Fruit fly (Drosophila melanogaster): ENCODE results near the gene sim.

The sim gene

DNA sequence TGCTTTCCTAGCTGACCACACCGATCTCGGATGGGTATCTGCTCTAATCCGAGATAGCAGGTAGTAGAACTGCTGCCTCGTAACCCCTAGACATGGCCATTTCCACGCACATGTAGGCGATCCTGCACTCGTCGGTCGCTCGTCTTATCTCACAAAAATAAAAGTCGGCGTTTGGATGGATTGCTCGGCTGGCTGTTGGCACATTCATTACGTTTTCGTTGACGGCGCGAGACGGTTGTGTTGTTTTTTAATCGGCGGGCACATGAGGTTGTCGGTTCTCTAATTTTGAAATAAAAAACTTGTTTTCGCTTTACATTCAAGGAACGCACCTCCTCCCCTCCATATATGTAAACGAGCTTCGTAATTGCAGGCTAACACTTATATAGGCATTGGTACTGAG is 25.2 kb upstream of the sim start, which contains the start of gene ry (continued):
- TF ChIP-seq CG4282 (GFP tag; optimal IDR thresholded peaks at IDR 0.05), result no peak

DNA sequence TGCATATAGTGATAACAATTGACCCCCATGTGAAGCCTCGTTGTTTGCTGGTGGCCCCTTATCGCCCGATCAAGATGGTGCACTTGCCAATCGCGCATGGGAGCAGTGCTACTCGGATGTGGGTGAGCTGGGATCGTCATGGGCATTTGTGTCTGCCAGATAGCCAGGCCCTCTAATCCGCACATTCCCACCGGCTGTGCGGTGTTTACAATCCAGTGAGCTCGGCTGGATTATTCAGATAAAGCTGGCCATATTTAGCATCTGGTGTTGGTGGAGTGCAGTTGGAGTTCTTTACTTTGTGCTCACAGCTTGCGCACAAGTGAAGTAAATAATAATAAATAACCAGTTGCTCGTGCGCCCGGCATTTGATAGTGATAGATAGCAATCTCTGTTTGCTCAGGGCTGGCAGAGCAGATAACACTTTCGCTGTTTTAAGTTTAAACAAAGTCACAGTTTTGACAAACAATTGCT is 24.5 kb upstream of the sim start:
- TF ChIP-seq CG3281 (GFP tag; optimal IDR thresholded peaks at IDR 0.05), result peak; percentile 52
- no peak for TF ChIP-seq Hr39 (optimal IDR thresholded peaks at IDR 0.05)
- peak; percentile 52 for TF ChIP-seq CG1233 (GFP tag; optimal IDR thresholded peaks at IDR 0.05)
- TF ChIP-seq Ets97D (GFP tag; optimal IDR thresholded peaks at IDR 0.05), result peak; percentile 20
- no peak for TF ChIP-seq CG12769 (tag; optimal IDR thresholded peaks at IDR 0.05)
- no peak for TF ChIP-seq Eip74EF (GFP tag; optimal IDR thresholded peaks at IDR 0.05)
- TF ChIP-seq CG2129 (GFP tag; IDR thresholded peaks at IDR 0.05; ENCODE audit: partially characterized antibody), result no peak
- peak in 1 of 2 experiments; percentile 39 for TF ChIP-seq bsh (GFP tag; optimal IDR thresholded peaks at IDR 0.05)
- TF ChIP-seq Bgb (GFP tag; IDR thresholded peaks at IDR 0.05; ENCODE audit: partially characterized antibody), result no peak
- TF ChIP-seq so (GFP tag; IDR thresholded peaks at IDR 0.05), result peak; percentile 40; the same call in 1 of the 3 replicates
- TF ChIP-seq Sox100B (GFP tag; optimal IDR thresholded peaks at IDR 0.05), result no peak
- no peak for TF ChIP-seq CG11085 (GFP tag; IDR thresholded peaks at IDR 0.05)
- no peak for TF ChIP-seq jing (GFP tag; optimal IDR thresholded peaks at IDR 0.05)
- peak; percentile 79 for TF ChIP-seq ci (GFP tag; IDR thresholded peaks at IDR 0.05)
- no peak for TF ChIP-seq Antp (GFP tag; optimal IDR thresholded peaks at IDR 0.05)
- TF ChIP-seq BtbVII (GFP tag; optimal IDR thresholded peaks at IDR 0.05), result peak; percentile 36
- no peak; the same call in 2 of the 3 replicates for TF ChIP-seq row (GFP tag; IDR thresholded peaks at IDR 0.05)
- peak; percentile 56 for TF ChIP-seq Hmr (GFP tag; optimal IDR thresholded peaks at IDR 0.05)
- TF ChIP-seq eve (GFP tag; optimal IDR thresholded peaks at IDR 0.05), result no peak
- TF ChIP-seq HLHmδ (GFP tag; optimal IDR thresholded peaks at IDR 0.05), result peak; percentile 25
- TF ChIP-seq Poxn (GFP tag; IDR thresholded peaks at IDR 0.05), result no peak
- peak; percentile 60 for TF ChIP-seq CG2875 (GFP tag; optimal IDR thresholded peaks at IDR 0.05)
- peak; percentile 57; the same call in 1 of the 2 replicates for TF ChIP-seq ara (GFP tag; IDR thresholded peaks at IDR 0.05)
- peak; percentile 12 for TF ChIP-seq Lhr (GFP tag; optimal IDR thresholded peaks at IDR 0.05)
- no peak for TF ChIP-seq chn (GFP tag; optimal IDR thresholded peaks at IDR 0.05)
- peak; percentile 45 for TF ChIP-seq CG9727 (GFP tag; optimal IDR thresholded peaks at IDR 0.05)
- TF ChIP-seq cwo (GFP tag; optimal IDR thresholded peaks at IDR 0.05), result peak; percentile 73
- peak; percentile 30; the same call in 1 of the 3 replicates for TF ChIP-seq otp (GFP tag; IDR thresholded peaks at IDR 0.05)
- 0 out of 2 replicates have a peak, but pooled peaks have one; percentile 29 for TF ChIP-seq CG10321 (GFP tag; IDR thresholded peaks at IDR 0.05)
- no peak for TF ChIP-seq Sin3A (optimal IDR thresholded peaks at IDR 0.05)
- TF ChIP-seq sim (GFP tag; IDR thresholded peaks at IDR 0.05), result peak; percentile 31; the same call in 1 of the 2 replicates
- TF ChIP-seq CG17568 (GFP tag; optimal IDR thresholded peaks at IDR 0.05), result no peak
- TF ChIP-seq CG1647 (GFP tag; optimal IDR thresholded peaks at IDR 0.05), result peak; percentile 5
- TF ChIP-seq lov (optimal IDR thresholded peaks at IDR 0.05), result no peak
- peak; percentile 67; the same call in 1 of the 3 replicates for TF ChIP-seq lov (GFP tag; IDR thresholded peaks at IDR 0.05)
- TF ChIP-seq tx (GFP tag; optimal IDR thresholded peaks at IDR 0.05), result no peak
- no peak for TF ChIP-seq crc (GFP tag; optimal IDR thresholded peaks at IDR 0.05)
- TF ChIP-seq Jarid2 (GFP tag; optimal IDR thresholded peaks at IDR 0.05), result peak; percentile 46
- TF ChIP-seq Ptx1 (GFP tag; IDR thresholded peaks at IDR 0.05), result peak; percentile 36; the same call in 1 of the 2 replicates
- TF ChIP-seq fd64A (GFP tag; optimal IDR thresholded peaks at IDR 0.05), result peak; percentile 78
- TF ChIP-seq dmrt99B (tag; optimal IDR thresholded peaks at IDR 0.05), result no peak
- TF ChIP-seq stc (GFP tag; IDR thresholded peaks at IDR 0.05), result 0 out of 2 replicates have a peak, but pooled peaks have one; percentile 13
- TF ChIP-seq sr (GFP tag; IDR thresholded peaks at IDR 0.05), result 0 out of 3 replicates have a peak, but pooled peaks have one; percentile 32
- TF ChIP-seq CG6175 (GFP tag; IDR thresholded peaks at IDR 0.05), result no peak
- TF ChIP-seq CG15601 (tag; optimal IDR thresholded peaks at IDR 0.05), result no peak
- no peak for TF ChIP-seq CG43689 (GFP tag; IDR thresholded peaks at IDR 0.05)
- TF ChIP-seq gcm (GFP tag; optimal IDR thresholded peaks at IDR 0.05), result peak; percentile 55
- peak; percentile 7 for TF ChIP-seq ac (GFP tag; optimal IDR thresholded peaks at IDR 0.05)

Measured in whole organism, embryonic.